Fruit fly (Drosophila melanogaster): ENCODE measurements around the gene CG13247.

CG13247 gene

DNA sequence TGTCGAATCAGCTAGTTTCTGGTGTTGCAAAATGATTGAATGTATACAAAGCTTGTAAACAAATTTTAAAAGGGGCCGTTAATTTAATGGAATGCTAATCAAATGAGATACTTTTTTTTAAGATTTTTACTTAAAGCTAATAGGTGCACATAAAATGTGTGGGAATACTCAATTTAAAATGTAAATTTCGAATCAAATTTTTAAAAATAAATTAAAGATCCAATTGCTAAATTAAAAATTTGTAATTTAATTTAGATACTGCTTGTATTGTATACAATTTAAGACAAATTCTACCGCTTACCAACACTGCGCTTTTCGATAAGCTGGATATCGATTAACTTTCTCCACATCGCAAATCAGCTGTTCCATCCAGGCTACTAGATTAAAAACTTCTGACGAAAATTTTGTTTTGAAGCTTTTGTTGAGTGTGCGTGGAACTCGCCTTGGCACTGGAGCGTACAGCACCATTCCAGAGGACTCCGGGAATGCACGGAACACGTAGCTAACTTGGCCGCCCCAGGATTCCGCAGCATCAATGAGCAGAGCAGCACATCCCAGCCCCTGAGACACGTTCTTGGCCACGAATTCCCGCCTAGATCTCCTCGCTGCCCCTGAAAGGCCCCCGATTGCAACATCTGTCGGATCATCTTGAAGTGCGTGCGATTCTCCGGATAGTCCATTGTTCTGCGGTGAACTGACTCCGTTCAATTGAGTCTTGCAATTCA lies 14.1 kb downstream of the CG13247 start, which contains the start of the genes CG5498 and fbl:
Gene CG5498, minus strand, starts transcription at position 24 of the 725 bp plus-strand sequence.
Gene fbl, plus strand, starts transcription at position 344 of the 725 bp plus-strand sequence.
- TF ChIP-seq CG13204 (GFP tag; optimal IDR thresholded peaks at IDR 0.05) (no peak), CG17806 (tag; optimal IDR thresholded peaks at IDR 0.05) (peak; percentile 57), fd96Ca (GFP tag; IDR thresholded peaks at IDR 0.05) (no peak), Snoo (tag; optimal IDR thresholded peaks at IDR 0.05) (peak; percentile 64), D1 (tag; optimal IDR thresholded peaks at IDR 0.05) (peak; percentile 68), CG14655 (GFP tag; optimal IDR thresholded peaks at IDR 0.05) (no peak), CG4496 (GFP tag; IDR thresholded peaks at IDR 0.05) (0 out of 3 replicates have a peak, but pooled peaks have one; percentile 55), CG12605 (GFP tag; IDR thresholded peaks at IDR 0.05) (no peak), CG32121 (GFP tag; IDR thresholded peaks at IDR 0.05) (peak; percentile 49; the same call in 1 of the 2 replicates), CG10348 (GFP tag; IDR thresholded peaks at IDR 0.05) (no peak), EcR (GFP tag; optimal IDR thresholded peaks at IDR 0.05) (no peak), CG8301 (tag; optimal IDR thresholded peaks at IDR 0.05) (peak; percentile 59), rn (GFP tag; IDR thresholded peaks at IDR 0.05) (no peak), Pif1B (GFP tag; optimal IDR thresholded peaks at IDR 0.05) (peak; percentile 5), Pif1A (GFP tag; optimal IDR thresholded peaks at IDR 0.05) (no peak), CG34367 (tag; optimal IDR thresholded peaks at IDR 0.05) (peak; percentile 36), Ets98B (GFP tag; IDR thresholded peaks at IDR 0.05) (no peak), CG8159 (tag; optimal IDR thresholded peaks at IDR 0.05) (peak; percentile 75), CG15710 (tag; optimal IDR thresholded peaks at IDR 0.05) (peak; percentile 69), gl (tag; optimal IDR thresholded peaks at IDR 0.05) (no peak), CG9948 (tag; optimal IDR thresholded peaks at IDR 0.05) (peak; percentile 61)

dm6 chr3L:20385006-20385405 lies 14.9 kb downstream of the CG13247 start:
- TF ChIP-seq CG32121 (GFP tag; IDR thresholded peaks at IDR 0.05): no peak
- TF ChIP-seq Pif1A (GFP tag; optimal IDR thresholded peaks at IDR 0.05): no peak
- no peak for TF ChIP-seq CG34367 (tag; optimal IDR thresholded peaks at IDR 0.05)
- TF ChIP-seq CG12605 (GFP tag; IDR thresholded peaks at IDR 0.05): no peak

dm6 chr3L:20385408-20385807 lies 15.3 kb downstream of the CG13247 start:
- TF ChIP-seq CG14655 (GFP tag; optimal IDR thresholded peaks at IDR 0.05) (no peak), CG8159 (tag; optimal IDR thresholded peaks at IDR 0.05) (no peak), rn (GFP tag; IDR thresholded peaks at IDR 0.05) (no peak), CG8301 (tag; optimal IDR thresholded peaks at IDR 0.05) (no peak), CG13204 (GFP tag; optimal IDR thresholded peaks at IDR 0.05) (no peak), gl (tag; optimal IDR thresholded peaks at IDR 0.05) (no peak), CG15710 (tag; optimal IDR thresholded peaks at IDR 0.05) (no peak), Ets98B (GFP tag; IDR thresholded peaks at IDR 0.05) (no peak), EcR (GFP tag; optimal IDR thresholded peaks at IDR 0.05) (peak; percentile 15)

- TF ChIP-seq CG10348 (GFP tag; IDR thresholded peaks at IDR 0.05) (no peak), CG13204 (GFP tag; optimal IDR thresholded peaks at IDR 0.05) (peak; percentile 87), CG15710 (tag; optimal IDR thresholded peaks at IDR 0.05) (no peak), EcR (GFP tag; optimal IDR thresholded peaks at IDR 0.05) (peak; percentile 57)
Measured at dm6 chr3L:20385969-20386370, 15.9 kb downstream of the CG13247 start.

DNA sequence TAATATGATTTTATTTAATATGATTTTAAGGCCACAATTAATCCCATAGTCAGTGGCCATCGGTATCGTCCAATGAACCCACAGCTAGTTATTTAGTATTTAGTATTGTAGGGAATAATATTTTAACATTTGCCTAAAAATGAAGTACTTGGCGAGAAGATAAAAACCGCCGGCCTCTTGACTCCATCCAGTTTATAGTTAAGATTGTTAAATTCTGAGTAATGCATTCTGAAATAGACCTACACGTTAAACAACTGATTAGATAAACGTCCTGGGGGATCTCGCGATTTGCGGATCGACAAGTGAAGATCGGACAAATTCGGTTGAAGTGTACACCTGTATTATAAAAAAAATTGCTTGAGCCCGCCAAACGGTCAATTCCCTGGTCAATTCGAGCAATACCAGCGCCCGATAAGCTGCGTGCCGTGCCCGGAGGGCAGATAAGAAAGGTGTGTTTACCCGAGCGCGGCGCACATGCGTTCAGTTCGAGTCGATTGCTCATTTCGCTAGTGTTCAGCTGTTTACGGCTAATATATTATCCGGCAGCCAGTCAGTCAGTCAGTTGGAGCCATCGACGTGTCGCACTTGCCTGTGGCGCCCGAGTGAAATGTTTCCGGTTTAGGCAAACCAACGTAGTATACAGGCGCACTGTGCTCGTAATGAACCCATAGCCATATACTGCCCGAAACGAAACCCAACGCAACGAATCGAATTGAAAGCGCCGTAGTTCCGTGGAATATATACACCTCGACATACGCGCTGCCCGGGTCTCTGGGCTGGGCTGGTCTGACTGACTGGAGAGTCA lies 17.1 kb downstream of the CG13247 start:
- peak; percentile 18 for TF ChIP-seq EcR (GFP tag; optimal IDR thresholded peaks at IDR 0.05)
- no peak for TF ChIP-seq CG17806 (tag; optimal IDR thresholded peaks at IDR 0.05)
- peak; percentile 36; the same call in 1 of the 2 replicates for TF ChIP-seq CG32121 (GFP tag; IDR thresholded peaks at IDR 0.05)
- TF ChIP-seq CG15710 (tag; optimal IDR thresholded peaks at IDR 0.05): no peak
- TF ChIP-seq D1 (tag; optimal IDR thresholded peaks at IDR 0.05): no peak
- no peak for TF ChIP-seq CG10348 (GFP tag; IDR thresholded peaks at IDR 0.05)
- TF ChIP-seq CG13204 (GFP tag; optimal IDR thresholded peaks at IDR 0.05): no peak
- TF ChIP-seq gl (tag; optimal IDR thresholded peaks at IDR 0.05): no peak
- no peak for TF ChIP-seq CG14655 (GFP tag; optimal IDR thresholded peaks at IDR 0.05)
- no peak for TF ChIP-seq CG12605 (GFP tag; IDR thresholded peaks at IDR 0.05)
- TF ChIP-seq CG8301 (tag; optimal IDR thresholded peaks at IDR 0.05): no peak
- no peak for TF ChIP-seq Pif1A (GFP tag; optimal IDR thresholded peaks at IDR 0.05)

- peak; percentile 26 for TF ChIP-seq CG13204 (GFP tag; optimal IDR thresholded peaks at IDR 0.05)
- TF ChIP-seq D1 (tag; optimal IDR thresholded peaks at IDR 0.05): no peak
- peak; percentile 45 for TF ChIP-seq gl (tag; optimal IDR thresholded peaks at IDR 0.05)
Measured at dm6 chr3L:20387843-20388163, 17.7 kb downstream of the CG13247 start.
